Fruit fly (Drosophila melanogaster): ENCODE data around the gene homer.

The homer gene

dm6 chr2L:6693794-6694254, 29.3 kb downstream of the homer start (continued):
- TF ChIP-seq toy (GFP tag; IDR thresholded peaks at IDR 0.05) = no peak
- TF ChIP-seq Pdp1 (GFP tag; optimal IDR thresholded peaks at IDR 0.05) = no peak
- TF ChIP-seq CG2889 (GFP tag; IDR thresholded peaks at IDR 0.05) = no peak
- TF ChIP-seq CG11093 (GFP tag; IDR thresholded peaks at IDR 0.05) = no peak
- TF ChIP-seq ssp (GFP tag; IDR thresholded peaks at IDR 0.05) = no peak
- no peak for TF ChIP-seq CG17186 (GFP tag; optimal IDR thresholded peaks at IDR 0.05)
- no peak for TF ChIP-seq CG4617 (GFP tag; optimal IDR thresholded peaks at IDR 0.05; ENCODE audit: borderline replicate concordance)
- peak; percentile 23 for TF ChIP-seq Xbp1 (GFP tag; optimal IDR thresholded peaks at IDR 0.05)
- TF ChIP-seq ttk (GFP tag; IDR thresholded peaks at IDR 0.05) = no peak; the same call in 1 of the 2 replicates
- no peak for TF ChIP-seq abd-A (tag; optimal IDR thresholded peaks at IDR 0.05)
- TF ChIP-seq CG6765 (GFP tag; optimal IDR thresholded peaks at IDR 0.05) = no peak
- no peak for TF ChIP-seq CG31224 (GFP tag; IDR thresholded peaks at IDR 0.05)
- TF ChIP-seq jing (GFP tag; optimal IDR thresholded peaks at IDR 0.05) = no peak
- no peak for TF ChIP-seq wor (GFP tag; IDR thresholded peaks at IDR 0.05)
- no peak for TF ChIP-seq CG1792 (GFP tag; optimal IDR thresholded peaks at IDR 0.05)
- TF ChIP-seq H15 (GFP tag; IDR thresholded peaks at IDR 0.05) = no peak
- TF ChIP-seq gsb-n (tag; optimal IDR thresholded peaks at IDR 0.05) = peak; percentile 47
- TF ChIP-seq vfl (GFP tag; optimal IDR thresholded peaks at IDR 0.05) = no peak
- TF ChIP-seq her (GFP tag; optimal IDR thresholded peaks at IDR 0.05) = no peak
- TF ChIP-seq dysf (GFP tag; IDR thresholded peaks at IDR 0.05) = 0 out of 3 replicates have a peak, but pooled peaks have one; percentile 39
- TF ChIP-seq maf-S (GFP tag; optimal IDR thresholded peaks at IDR 0.05) = no peak
- TF ChIP-seq slp2 (GFP tag; optimal IDR thresholded peaks at IDR 0.05) = no peak
- no peak for TF ChIP-seq CG4730 (GFP tag; IDR thresholded peaks at IDR 0.05)
- TF ChIP-seq nmo (GFP tag; optimal IDR thresholded peaks at IDR 0.05) = peak; percentile 76
- TF ChIP-seq Ets65A (GFP tag) = peak; percentile 60
- TF ChIP-seq Sox100B (GFP tag; optimal IDR thresholded peaks at IDR 0.05) = peak; percentile 84
- no peak for TF ChIP-seq kah (GFP tag; optimal IDR thresholded peaks at IDR 0.05)
- no peak for TF ChIP-seq CG17568 (GFP tag; optimal IDR thresholded peaks at IDR 0.05)
- TF ChIP-seq CG12071 (GFP tag; optimal IDR thresholded peaks at IDR 0.05) = no peak
- TF ChIP-seq Blimp-1 (GFP tag; optimal IDR thresholded peaks at IDR 0.05) = peak; percentile 29
- no peak for TF ChIP-seq CG10274 (GFP tag; optimal IDR thresholded peaks at IDR 0.05)
- TF ChIP-seq CG14710 (tag; optimal IDR thresholded peaks at IDR 0.05) = peak; percentile 63
- TF ChIP-seq CG13287 (GFP tag; IDR thresholded peaks at IDR 0.05; ENCODE audit: partially characterized antibody) = no peak
- no peak for TF ChIP-seq luna (GFP tag; optimal IDR thresholded peaks at IDR 0.05)
- TF ChIP-seq E2f2 (GFP tag; IDR thresholded peaks at IDR 0.05) = no peak; the same call in 1 of the 2 replicates
- no peak for TF ChIP-seq seq (GFP tag; IDR thresholded peaks at IDR 0.05)
- TF ChIP-seq Atf3 (GFP tag; optimal IDR thresholded peaks at IDR 0.05) = no peak
- TF ChIP-seq CG7786 (GFP tag; optimal IDR thresholded peaks at IDR 0.05) = no peak
- no peak for TF ChIP-seq gce (GFP tag; IDR thresholded peaks at IDR 0.05)
- TF ChIP-seq crol (GFP tag; IDR thresholded peaks at IDR 0.05) = no peak
- no peak for TF ChIP-seq p53 (GFP tag; optimal IDR thresholded peaks at IDR 0.05)
- TF ChIP-seq fd102C (GFP tag; optimal IDR thresholded peaks at IDR 0.05) = no peak
- no peak; the same call in 2 of the 3 replicates for TF ChIP-seq croc (GFP tag; conservative IDR thresholded peaks at IDR 0.05)
- peak; percentile 10 for TF ChIP-seq CG10431 (GFP tag; optimal IDR thresholded peaks at IDR 0.05)
- no peak for TF ChIP-seq z (GFP tag; IDR thresholded peaks at IDR 0.05)
- no peak for TF ChIP-seq cad (GFP tag; optimal IDR thresholded peaks at IDR 0.05)
- TF ChIP-seq CG5245 (GFP tag; optimal IDR thresholded peaks at IDR 0.05) = no peak
- peak; percentile 49 for TF ChIP-seq tap (tag; optimal IDR thresholded peaks at IDR 0.05)
- TF ChIP-seq CG10462 (GFP tag; optimal IDR thresholded peaks at IDR 0.05) = no peak
- TF ChIP-seq CG33213 (GFP tag; optimal IDR thresholded peaks at IDR 0.05) = no peak
- no peak for TF ChIP-seq pho (GFP tag; optimal IDR thresholded peaks at IDR 0.05)
- TF ChIP-seq gt (GFP tag; IDR thresholded peaks at IDR 0.05) = no peak
- TF ChIP-seq fru (optimal IDR thresholded peaks at IDR 0.05) = no peak
